Fruit fly (Drosophila melanogaster) whole organism: ENCODE results near the gene CG13887.

Experiments used
- CG8478 ChIP-seq: fragments of >200 bp; optimal IDR thresholded peaks from 2 replicates; lab custom pipeline; 2018; ENCODE audit warnings: inconsistent platforms
- Dll ChIP-seq: fragments of >200 bp; optimal IDR thresholded peaks from 2 replicates; lab custom pipeline; 2017
- pan ChIP-seq: fragments of >200 bp; optimal IDR thresholded peaks from 2 replicates; lab custom pipeline; 2017
- psq ChIP-seq: fragments of >200 bp; optimal IDR thresholded peaks from 2 replicates; lab custom pipeline; 2017

dm6 chr3L:887423-888097 lies 49.9 kb downstream of the CG13887 start:
- no peak for TF ChIP-seq pan
- TF ChIP-seq Dll: no peak
- no peak for TF ChIP-seq psq (lab: Kevin White, UChicago)
- TF ChIP-seq CG8478 (lab: Kevin White, UChicago): no peak
